Worm (Caenorhabditis elegans) whole organism, late embryonic: Measurements from ENCODE around the gene K02A6.1.
A peak's percentile ranks its signal among the peaks of the same experiment; 100 is the strongest.

Experiments
- C08G9.2 ChIP-seq: sonication (generic microtip); optimal IDR thresholded peaks from 2 replicates; lab custom pipeline; 2016; ENCODE audit warnings: mild to moderate bottlenecking, missing genetic modification characterization, moderate library complexity, missing compliant biosample characterization
- C38D4.7 ChIP-seq: fragments of 200-800 bp; sonication (Bioruptor generic); optimal IDR thresholded peaks from 2 replicates; lab custom pipeline; 2018; ENCODE audit warnings: mild to moderate bottlenecking, missing genetic modification characterization, moderate library complexity, missing compliant biosample characterization
- K09A11.1 ChIP-seq: sonication (generic microtip); optimal IDR thresholded peaks from 2 replicates; lab custom pipeline; 2017; ENCODE audit warnings: antibody characterized with exemption, mild to moderate bottlenecking, missing genetic modification characterization, missing compliant biosample characterization; ENCODE audit not compliant: insufficient read depth
- T23F11.4 ChIP-seq: fragments of 200-800 bp; sonication (Bioruptor generic); optimal IDR thresholded peaks from 2 replicates; lab custom pipeline; 2018; ENCODE audit warnings: mild to moderate bottlenecking, missing genetic modification characterization, missing compliant biosample characterization
- ama-1 ChIP-seq: fragments of 150-350 bp; optimal IDR thresholded peaks from 2 replicates; lab custom pipeline; 2014
- ceh-18 ChIP-seq: sonication (generic microtip); optimal IDR thresholded peaks from 2 replicates; lab custom pipeline; 2016; ENCODE audit warnings: missing genetic modification characterization, missing compliant biosample characterization
- ceh-19 ChIP-seq: fragments of 200-800 bp; sonication (Bioruptor generic); optimal IDR thresholded peaks from 2 replicates; lab custom pipeline; 2018; ENCODE audit warnings: mild to moderate bottlenecking, missing genetic modification characterization, missing compliant biosample characterization
- ceh-22 ChIP-seq: sonication (generic microtip); optimal IDR thresholded peaks from 2 replicates; lab custom pipeline; 2017; ENCODE audit warnings: missing biosample characterization, missing genetic modification characterization
- ceh-30 ChIP-seq: fragments of 150-350 bp; optimal IDR thresholded peaks from 2 replicates; lab custom pipeline; 2014; ENCODE audit warnings: missing biosample characterization, missing genetic modification characterization
- ceh-31 ChIP-seq: sonication (generic microtip); optimal IDR thresholded peaks from 2 replicates; lab custom pipeline; 2016; ENCODE audit warnings: missing genetic modification characterization, missing compliant biosample characterization
- ceh-48 ChIP-seq: sonication (generic microtip); optimal IDR thresholded peaks from 2 replicates; lab custom pipeline; 2016; ENCODE audit warnings: missing genetic modification characterization, inconsistent platforms, missing compliant biosample characterization
- dve-1 ChIP-seq: sonication (generic microtip); optimal IDR thresholded peaks from 2 replicates; lab custom pipeline; 2017; ENCODE audit warnings: antibody characterized with exemption, mild to moderate bottlenecking, missing genetic modification characterization, missing compliant biosample characterization
- elt-2 ChIP-seq: sonication (generic microtip); optimal IDR thresholded peaks from 2 replicates; lab custom pipeline; 2016; ENCODE audit warnings: missing genetic modification reagents, missing genetic modification characterization, missing compliant biosample characterization
- elt-4 ChIP-seq: sonication (generic microtip); optimal IDR thresholded peaks from 2 replicates; lab custom pipeline; 2016; ENCODE audit warnings: missing genetic modification characterization, missing compliant biosample characterization
- ets-4 ChIP-seq: sonication (generic microtip); optimal IDR thresholded peaks from 2 replicates; lab custom pipeline; 2016; ENCODE audit warnings: missing genetic modification characterization, missing compliant biosample characterization
- gmeb-2 ChIP-seq: sonication (generic microtip); optimal IDR thresholded peaks from 2 replicates; lab custom pipeline; 2016; ENCODE audit warnings: missing genetic modification characterization, inconsistent platforms, missing compliant biosample characterization
- hlh-30 ChIP-seq: sonication (generic microtip); optimal IDR thresholded peaks from 2 replicates; lab custom pipeline; 2017; ENCODE audit warnings: antibody characterized with exemption, missing genetic modification characterization, missing compliant biosample characterization; ENCODE audit not compliant: insufficient read depth
- hlh-6 ChIP-seq: sonication (generic microtip); optimal IDR thresholded peaks from 2 replicates; lab custom pipeline; 2016; ENCODE audit warnings: missing genotype, missing genetic modification characterization, missing compliant biosample characterization
- lim-6 ChIP-seq: sonication (generic microtip); optimal IDR thresholded peaks from 2 replicates; lab custom pipeline; 2016; ENCODE audit warnings: missing genetic modification characterization, missing compliant biosample characterization
- lin-11 ChIP-seq: fragments of 200-800 bp; sonication (Bioruptor generic); optimal IDR thresholded peaks from 2 replicates; lab custom pipeline; 2018; ENCODE audit warnings: mild to moderate bottlenecking, missing genetic modification characterization, missing compliant biosample characterization
- madf-2 ChIP-seq: sonication (generic microtip); optimal IDR thresholded peaks from 2 replicates; lab custom pipeline; 2017; ENCODE audit warnings: missing genetic modification characterization, missing compliant biosample characterization
- odd-2 ChIP-seq: sonication (generic microtip); optimal IDR thresholded peaks from 2 replicates; lab custom pipeline; 2017; ENCODE audit warnings: antibody characterized with exemption, mild to moderate bottlenecking, missing genetic modification characterization, missing compliant biosample characterization
- pax-1 ChIP-seq: fragments of 150-350 bp; optimal IDR thresholded peaks from 2 replicates; lab custom pipeline; 2014; ENCODE audit warnings: missing biosample characterization, missing genetic modification characterization
- pha-2 ChIP-seq: sonication (generic microtip); optimal IDR thresholded peaks from 2 replicates; lab custom pipeline; 2017; ENCODE audit warnings: mild to moderate bottlenecking, missing genetic modification characterization, missing compliant biosample characterization
- pha-4 ChIP-seq: fragments of 150-350 bp; optimal IDR thresholded peaks from 2 replicates; lab custom pipeline; 2018; ENCODE audit warnings: missing biosample characterization, missing genetic modification reagents, missing genetic modification characterization
- ref-2 ChIP-seq: sonication (generic microtip); optimal IDR thresholded peaks from 2 replicates; lab custom pipeline; 2016; ENCODE audit warnings: missing genetic modification characterization, missing compliant biosample characterization
- sox-4 ChIP-seq: sonication (generic microtip); optimal IDR thresholded peaks from 2 replicates; lab custom pipeline; 2017; ENCODE audit warnings: mild to moderate bottlenecking, missing genetic modification characterization, inconsistent platforms, missing compliant biosample characterization
- tbx-2 ChIP-seq: sonication (generic microtip); optimal IDR thresholded peaks from 2 replicates; lab custom pipeline; 2016; ENCODE audit warnings: missing genetic modification characterization, missing compliant biosample characterization
- tbx-7 ChIP-seq: sonication (generic microtip); optimal IDR thresholded peaks from 2 replicates; lab custom pipeline; 2016; ENCODE audit warnings: missing genotype, missing genetic modification characterization, missing compliant biosample characterization
- ttx-3 ChIP-seq: sonication (generic microtip); optimal IDR thresholded peaks from 2 replicates; lab custom pipeline; 2016; ENCODE audit warnings: missing genetic modification reagents, missing genetic modification characterization, missing compliant biosample characterization
- unc-55 ChIP-seq: sonication (generic microtip); optimal IDR thresholded peaks from 2 replicates; lab custom pipeline; 2017; ENCODE audit warnings: missing biosample characterization, missing genetic modification reagents, missing genetic modification characterization
- unc-86 ChIP-seq: sonication (generic microtip); optimal IDR thresholded peaks from 2 replicates; lab custom pipeline; 2016; ENCODE audit warnings: missing genetic modification characterization, missing compliant biosample characterization

The K02A6.1 gene

DNA sequence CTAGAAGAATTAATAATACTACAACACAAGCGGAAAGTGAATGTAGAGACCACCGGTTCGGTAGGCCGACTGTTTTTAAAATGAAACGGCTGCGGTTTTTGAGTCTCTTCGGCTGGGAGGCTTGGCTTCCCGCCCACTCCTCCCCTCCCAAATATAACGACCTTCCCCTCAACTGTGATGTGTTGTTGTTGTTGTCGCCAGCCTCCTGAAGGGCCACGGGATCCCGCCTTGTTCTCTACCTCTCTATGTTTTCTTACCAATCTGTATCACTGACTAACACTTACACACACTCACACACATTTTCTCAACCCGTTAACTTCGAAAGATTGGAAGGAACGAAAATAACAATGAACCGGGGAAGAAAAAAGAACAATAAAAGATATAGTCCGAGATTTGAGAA lies 14.0 kb downstream of the K02A6.1 start:
- TF ChIP-seq C08G9.2, result no peak
- TF ChIP-seq elt-4 (tag; lab: Kevin White, UChicago), result no peak
- no peak for TF ChIP-seq odd-2 (tag; lab: Kevin White, UChicago)
- no peak for TF ChIP-seq ref-2 (tag; lab: Kevin White, UChicago)
- TF ChIP-seq ceh-31 (tag; lab: Kevin White, UChicago), result no peak
- no peak for TF ChIP-seq hlh-6 (tag; lab: Kevin White, UChicago)
- TF ChIP-seq ceh-18 (tag; lab: Kevin White, UChicago), result no peak

DNA sequence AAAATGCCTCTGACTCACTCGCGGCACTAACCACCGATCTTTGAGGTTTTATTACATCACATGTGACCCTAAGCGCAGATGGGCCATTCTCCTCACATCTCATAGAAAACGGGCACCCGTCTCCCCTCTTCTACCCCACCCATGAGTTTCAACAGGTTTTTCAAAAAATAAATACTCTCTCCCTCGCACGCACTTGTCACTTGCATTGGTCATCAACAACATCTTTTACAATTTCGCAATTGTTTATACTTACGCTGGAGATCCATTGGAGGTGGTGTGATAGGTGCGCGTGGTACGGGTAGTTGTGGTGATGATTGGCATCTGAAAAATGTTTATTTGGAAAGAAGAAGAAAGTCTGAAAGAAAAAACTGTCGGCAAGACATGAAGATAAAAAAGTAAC lies 16.5 kb downstream of the K02A6.1 start, which contains the start of gene M60.4:
Gene M60.4 (minus strand): TSS at position 321 of the 400 bp plus-strand sequence.
- no peak for TF ChIP-seq T23F11.4
- no peak for TF ChIP-seq unc-86 (tag; lab: Kevin White, UChicago)
- peak; percentile 49 for TF ChIP-seq hlh-30
- TF ChIP-seq gmeb-2 (tag; lab: Kevin White, UChicago), result no peak
- peak; percentile 26 for TF ChIP-seq tbx-2 (tag; lab: Kevin White, UChicago)
- TF ChIP-seq ets-4, result no peak
- no peak for TF ChIP-seq ceh-19 (GFP tag; lab: Kevin White, UChicago)
- TF ChIP-seq pha-4 (tag; lab: Kevin White, UChicago), result no peak
- peak; percentile 43 for TF ChIP-seq ceh-18 (tag; lab: Kevin White, UChicago)
- peak; percentile 37 for TF ChIP-seq unc-55
- TF ChIP-seq sox-4 (tag; lab: Kevin White, UChicago), result no peak
- TF ChIP-seq ttx-3 (tag; lab: Kevin White, UChicago), result no peak
- no peak for TF ChIP-seq ama-1

DNA sequence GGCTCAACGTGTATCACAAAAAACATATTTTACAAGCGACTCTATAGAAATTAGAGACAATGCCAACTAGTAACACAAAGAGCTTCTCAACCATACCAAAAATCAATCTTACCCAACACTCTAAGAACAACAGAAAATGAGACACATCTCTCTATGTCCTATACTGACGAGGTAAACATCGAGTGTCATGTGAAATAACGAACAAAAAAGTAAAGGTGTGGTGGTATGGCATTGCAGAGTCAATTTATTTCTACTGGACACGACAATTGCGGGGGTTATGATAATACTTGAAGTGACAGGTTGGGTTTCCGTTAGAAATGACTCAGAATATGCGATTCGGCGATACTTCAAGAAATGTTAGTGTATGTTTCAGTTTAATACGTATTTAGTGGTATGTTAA lies 17.0 kb downstream of the K02A6.1 start:
- TF ChIP-seq pha-2, result no peak
- TF ChIP-seq pax-1 (tag; lab: Kevin White, UChicago), result no peak
- TF ChIP-seq ref-2 (tag; lab: Kevin White, UChicago), result no peak
- TF ChIP-seq madf-2 (tag; lab: Kevin White, UChicago), result no peak
- no peak for TF ChIP-seq K09A11.1 (tag; lab: Kevin White, UChicago)
- no peak for TF ChIP-seq ceh-22 (tag; lab: Kevin White, UChicago)
- no peak for TF ChIP-seq hlh-6 (tag; lab: Kevin White, UChicago)
- TF ChIP-seq C38D4.7, result no peak
- no peak for TF ChIP-seq lin-11

DNA sequence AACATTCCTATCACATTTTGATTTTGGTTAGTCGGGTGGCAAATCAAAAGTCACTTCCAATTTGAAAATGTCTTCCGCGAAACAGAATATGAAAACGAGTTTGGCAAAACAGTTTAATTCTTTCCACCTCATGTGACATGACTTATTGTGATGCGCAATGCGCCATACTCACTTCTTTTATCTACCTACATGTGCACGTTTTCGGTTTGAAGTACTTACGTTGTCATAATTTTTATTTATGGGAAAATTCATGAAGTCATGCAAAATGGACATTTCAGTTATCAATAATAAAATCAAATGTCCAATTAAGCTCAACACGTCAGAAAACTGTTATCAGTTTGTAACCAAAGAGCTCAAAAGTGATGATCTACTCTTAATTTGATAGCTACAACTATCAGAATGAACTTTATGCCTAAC lies 19.1 kb downstream of the K02A6.1 start:
- TF ChIP-seq dve-1 (tag; lab: Kevin White, UChicago), result peak; percentile 10
- TF ChIP-seq ceh-22 (tag; lab: Kevin White, UChicago), result no peak

DNA sequence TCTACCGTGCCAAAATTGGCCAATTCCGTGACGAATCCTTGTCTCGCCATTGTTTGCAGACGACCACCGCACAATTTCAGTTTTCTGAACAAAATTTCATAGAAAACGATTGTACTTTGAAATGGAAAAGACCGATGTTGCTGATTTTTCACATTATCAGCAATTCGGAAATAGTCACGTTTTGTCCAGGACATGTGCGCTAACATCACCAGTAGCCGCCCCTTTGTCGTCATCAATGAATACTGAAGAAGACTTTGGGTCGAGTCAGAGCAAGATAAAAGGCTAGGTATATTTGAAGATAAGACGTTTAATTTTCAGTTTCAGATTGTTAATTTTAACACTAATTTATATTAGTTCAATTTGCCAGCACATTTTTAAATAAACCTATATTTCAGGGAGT lies 22.4 kb downstream of the K02A6.1 start, which contains the start of gene endu-2:
Gene endu-2 (plus strand): TSS at position 396 of the 400 bp plus-strand sequence.
- TF ChIP-seq ceh-48 (tag; lab: Kevin White, UChicago) (no peak), tbx-2 (tag; lab: Kevin White, UChicago) (no peak), tbx-7 (tag; lab: Kevin White, UChicago) (no peak), pha-4 (tag; lab: Kevin White, UChicago) (no peak), lim-6 (tag; lab: Kevin White, UChicago) (no peak), ceh-31 (tag; lab: Kevin White, UChicago) (no peak), ama-1 (no peak), hlh-30 (no peak), K09A11.1 (tag; lab: Kevin White, UChicago) (no peak)

DNA sequence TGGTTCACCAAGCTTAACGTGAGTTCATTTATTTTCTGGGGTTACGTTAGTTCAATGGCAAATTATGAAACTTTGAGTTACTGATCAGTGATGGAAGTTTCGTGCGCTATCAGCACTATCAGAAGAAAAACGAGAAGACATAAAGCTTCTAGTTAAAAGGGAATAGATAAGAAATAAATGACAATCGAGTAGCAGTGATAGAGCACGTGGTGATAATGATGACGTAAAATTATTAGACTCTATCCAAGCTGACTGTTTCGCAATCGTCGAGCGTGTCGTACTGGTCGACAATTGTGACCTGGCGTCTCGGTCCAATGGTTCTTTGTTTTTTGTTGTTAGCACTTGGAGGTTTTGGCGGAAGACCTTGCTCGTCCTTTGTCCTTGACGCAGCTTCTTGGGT lies 23.6 kb downstream of the K02A6.1 start:
- TF ChIP-seq elt-2, result peak; percentile 58
- no peak for TF ChIP-seq ceh-30 (tag; lab: Kevin White, UChicago)
